Worm (Caenorhabditis elegans) whole organism, L1 larva: ENCODE results near the gene rbbp-5.
A peak's percentile ranks its signal among the peaks of the same experiment; 100 is the strongest.

ENCODE experiments used
- C04F5.9 ChIP-seq: sonication (generic microtip); optimal IDR thresholded peaks from 2 replicates; lab custom pipeline; 2016; ENCODE audit warnings: missing genetic modification characterization, missing compliant biosample characterization
- F16B12.6 ChIP-seq: fragments of 150-350 bp; optimal IDR thresholded peaks from 2 replicates; lab custom pipeline; 2014; ENCODE audit warnings: missing biosample characterization, missing genetic modification characterization
- ceh-63 ChIP-seq: fragments of 200-800 bp; sonication (Bioruptor generic); optimal IDR thresholded peaks from 2 replicates; lab custom pipeline; 2018; ENCODE audit warnings: mild to moderate bottlenecking, missing genetic modification characterization, missing compliant biosample characterization
- ceh-8 ChIP-seq: fragments of 200-800 bp; sonication (Bioruptor generic); optimal IDR thresholded peaks from 2 replicates; lab custom pipeline; 2018; ENCODE audit warnings: mild to moderate bottlenecking, missing genetic modification characterization, moderate library complexity, missing compliant biosample characterization
- ceh-82 ChIP-seq, 3 experiments: fragments of 150-350 bp in 1 of 3; sonication (generic microtip) in 2 of 3; optimal IDR thresholded peaks; 2 replicates each; lab custom pipeline; 2014 to 2017; ENCODE audit warnings: missing biosample characterization in 3 of 3, missing genetic modification characterization in 3 of 3
- ceh-88 ChIP-seq: fragments of 200-800 bp; sonication (Bioruptor generic); IDR thresholded peaks from 2 replicates; pipeline ENCODE4 v1.3.6; 2022; ENCODE audit warnings: missing genetic modification characterization, missing compliant biosample characterization
- ceh-90 ChIP-seq: sonication (generic microtip); optimal IDR thresholded peaks from 2 replicates; lab custom pipeline; 2016; ENCODE audit warnings: missing genetic modification characterization, missing compliant biosample characterization
- dpl-1 ChIP-seq, 3 experiments: fragments of 150-350 bp in 2 of 3; sonication (generic microtip) in 1 of 3; optimal IDR thresholded peaks; 2 replicates each; lab custom pipeline; 2014 to 2017; ENCODE audit warnings: missing biosample characterization in 3 of 3, missing genetic modification characterization in 3 of 3, missing genetic modification reagents in 3 of 3
- dsc-1 ChIP-seq: sonication (generic microtip); optimal IDR thresholded peaks from 2 replicates; lab custom pipeline; 2016; ENCODE audit warnings: mild to moderate bottlenecking, missing genetic modification characterization, missing compliant biosample characterization
- efl-3 ChIP-seq: fragments of 200-800 bp; sonication (Bioruptor generic); optimal IDR thresholded peaks from 2 replicates; lab custom pipeline; 2018; ENCODE audit warnings: mild to moderate bottlenecking, missing genetic modification characterization, missing compliant biosample characterization
- egl-13 ChIP-seq: sonication (generic microtip); optimal IDR thresholded peaks from 2 replicates; lab custom pipeline; 2016; ENCODE audit warnings: missing genotype, missing genetic modification reagents, missing genetic modification characterization, missing compliant biosample characterization
- egl-27 ChIP-seq, 2 experiments: fragments of 150-350 bp in 1 of 2; sonication (generic microtip); optimal IDR thresholded peaks; 3 replicates each; lab custom pipeline; 2017 to 2018; ENCODE audit warnings: missing biosample characterization in 2 of 2, missing genetic modification characterization in 2 of 2, missing genetic modification reagents in 2 of 2
- elt-3 ChIP-seq, 6 experiments: fragments of 150-350 bp in 1 of 6; sonication (generic microtip); optimal IDR thresholded peaks; 2 replicates each; lab custom pipeline; 2017 to 2018; ENCODE audit warnings: missing biosample characterization in 6 of 6, missing genetic modification characterization in 6 of 6, inconsistent platforms in 1 of 6
- ets-5 ChIP-seq: fragments of 200-800 bp; sonication (Bioruptor generic); IDR thresholded peaks from 2 replicates; pipeline ENCODE4 v1.3.6; 2022; ENCODE audit warnings: missing genetic modification characterization, missing compliant biosample characterization
- fkh-4 ChIP-seq: sonication (generic microtip); optimal IDR thresholded peaks from 2 replicates; lab custom pipeline; 2016; ENCODE audit warnings: missing compliant biosample characterization, missing genetic modification characterization, borderline replicate concordance
- fkh-8 ChIP-seq: sonication (generic microtip); optimal IDR thresholded peaks from 2 replicates; lab custom pipeline; 2016; ENCODE audit warnings: mild to moderate bottlenecking, missing genetic modification characterization, missing compliant biosample characterization
- fos-1 ChIP-seq: fragments of 150-350 bp; optimal IDR thresholded peaks from 2 replicates; lab custom pipeline; 2014; ENCODE audit warnings: missing biosample characterization, missing genetic modification characterization
- hlh-4 ChIP-seq: sonication (generic microtip); optimal IDR thresholded peaks from 2 replicates; lab custom pipeline; 2016; ENCODE audit warnings: mild to moderate bottlenecking, missing genetic modification characterization, missing compliant biosample characterization
- isw-1 ChIP-seq: fragments of 200-800 bp; sonication (Bioruptor generic); IDR thresholded peaks from 2 replicates; pipeline ENCODE4 v1.3.6; 2022; ENCODE audit warnings: missing genetic modification characterization, missing compliant biosample characterization
- jun-1 ChIP-seq: fragments of 150-350 bp; optimal IDR thresholded peaks from 2 replicates; lab custom pipeline; 2014; ENCODE audit warnings: missing biosample characterization, missing genetic modification reagents, missing genetic modification characterization
- lin-13 ChIP-seq: fragments of 150-350 bp; optimal IDR thresholded peaks from 2 replicates; lab custom pipeline; 2014; ENCODE audit warnings: missing biosample characterization, missing genetic modification reagents, missing genetic modification characterization
- lin-14 ChIP-seq: fragments of 200-800 bp; sonication (Bioruptor generic); optimal IDR thresholded peaks from 2 replicates; lab custom pipeline; 2018; ENCODE audit warnings: mild to moderate bottlenecking, missing genetic modification characterization, moderate library complexity, missing compliant biosample characterization
- lir-3 ChIP-seq: sonication (generic microtip); optimal IDR thresholded peaks from 2 replicates; lab custom pipeline; 2016; ENCODE audit warnings: mild to moderate bottlenecking, missing genetic modification characterization, moderate library complexity, missing compliant biosample characterization; ENCODE audit not compliant: poor library complexity
- mdl-1 ChIP-seq, 2 experiments: fragments of 150-350 bp; optimal IDR thresholded peaks; 2 replicates each; lab custom pipeline; 2014 to 2017; ENCODE audit warnings: missing biosample characterization in 2 of 2, missing genetic modification characterization in 2 of 2, inconsistent platforms in 1 of 2
- mep-1 ChIP-seq: fragments of 150-350 bp; optimal IDR thresholded peaks from 2 replicates; lab custom pipeline; 2014; ENCODE audit warnings: missing biosample characterization, missing genetic modification characterization
- nhr-12 ChIP-seq: sonication (generic microtip); optimal IDR thresholded peaks from 2 replicates; lab custom pipeline; 2017; ENCODE audit warnings: missing biosample characterization, missing genetic modification characterization
- nhr-19 ChIP-seq: fragments of 200-800 bp; sonication (Bioruptor generic); conservative IDR thresholded peaks from 2 replicates; pipeline ENCODE4 v1.3.6; 2022; ENCODE audit warnings: missing genetic modification characterization, missing compliant biosample characterization
- nhr-20 ChIP-seq: sonication (generic microtip); optimal IDR thresholded peaks from 2 replicates; lab custom pipeline; 2016; ENCODE audit warnings: mild to moderate bottlenecking, missing genetic modification characterization, missing compliant biosample characterization
- nhr-28 ChIP-seq: fragments of 150-350 bp; optimal IDR thresholded peaks from 2 replicates; lab custom pipeline; 2014; ENCODE audit warnings: missing biosample characterization, missing genetic modification characterization
- nhr-47 ChIP-seq: sonication (generic microtip); optimal IDR thresholded peaks from 2 replicates; lab custom pipeline; 2016; ENCODE audit warnings: mild to moderate bottlenecking, missing genetic modification characterization, moderate library complexity, missing compliant biosample characterization
- nhr-71 ChIP-seq: sonication (generic microtip); optimal IDR thresholded peaks from 2 replicates; lab custom pipeline; 2016; ENCODE audit warnings: mild to moderate bottlenecking, missing genetic modification characterization, moderate library complexity, missing compliant biosample characterization
- nhr-77 ChIP-seq: fragments of 150-350 bp; optimal IDR thresholded peaks from 2 replicates; lab custom pipeline; 2014; ENCODE audit warnings: missing biosample characterization, missing genetic modification characterization
- nhr-84 ChIP-seq: sonication (generic microtip); optimal IDR thresholded peaks from 2 replicates; lab custom pipeline; 2017; ENCODE audit warnings: missing biosample characterization, missing genetic modification characterization
- pax-3 ChIP-seq: fragments of 200-800 bp; sonication (Bioruptor generic); optimal IDR thresholded peaks from 2 replicates; lab custom pipeline; 2018; ENCODE audit warnings: mild to moderate bottlenecking, missing genetic modification characterization, moderate library complexity, missing compliant biosample characterization
- pqm-1 ChIP-seq: sonication (generic microtip); optimal IDR thresholded peaks from 3 replicates; lab custom pipeline; 2017; ENCODE audit warnings: missing biosample characterization, missing genetic modification characterization
- rnt-1 ChIP-seq: sonication (generic microtip); optimal IDR thresholded peaks from 2 replicates; lab custom pipeline; 2016; ENCODE audit warnings: mild to moderate bottlenecking, missing genetic modification characterization, moderate library complexity, missing compliant biosample characterization
- skn-1 ChIP-seq: fragments of 150-350 bp; optimal IDR thresholded peaks from 2 replicates; lab custom pipeline; 2014; ENCODE audit warnings: missing biosample characterization, missing genetic modification characterization
- snu-23 ChIP-seq: sonication (generic microtip); optimal IDR thresholded peaks from 2 replicates; lab custom pipeline; 2016; ENCODE audit warnings: missing genetic modification characterization, missing compliant biosample characterization
- sox-4 ChIP-seq: sonication (generic microtip); optimal IDR thresholded peaks from 2 replicates; lab custom pipeline; 2016; ENCODE audit warnings: missing genetic modification characterization, missing compliant biosample characterization
- sup-37 ChIP-seq: fragments of 200-800 bp; sonication (Bioruptor generic); optimal IDR thresholded peaks from 2 replicates; lab custom pipeline; 2018; ENCODE audit warnings: mild to moderate bottlenecking, missing genetic modification characterization, missing compliant biosample characterization
- tbx-2 ChIP-seq: sonication (generic microtip); optimal IDR thresholded peaks from 2 replicates; lab custom pipeline; 2016; ENCODE audit warnings: missing genetic modification characterization, missing compliant biosample characterization
- tlp-1 ChIP-seq: fragments of 150-350 bp; optimal IDR thresholded peaks from 2 replicates; lab custom pipeline; 2014; ENCODE audit warnings: missing biosample characterization, missing genetic modification characterization
- unc-130 ChIP-seq: fragments of 150-350 bp; optimal IDR thresholded peaks from 2 replicates; lab custom pipeline; 2017; ENCODE audit warnings: missing biosample characterization, missing genetic modification characterization, inconsistent platforms
- unc-62 ChIP-seq: fragments of 150-350 bp; optimal IDR thresholded peaks from 2 replicates; lab custom pipeline; 2014; ENCODE audit warnings: missing biosample characterization, missing genetic modification reagents, missing genetic modification characterization
- unc-86 ChIP-seq: sonication (generic microtip); optimal IDR thresholded peaks from 2 replicates; lab custom pipeline; 2016; ENCODE audit warnings: missing genetic modification characterization, missing compliant biosample characterization
- vab-15 ChIP-seq: sonication (generic microtip); optimal IDR thresholded peaks from 2 replicates; lab custom pipeline; 2017; ENCODE audit warnings: missing genotype, mild to moderate bottlenecking, missing genetic modification characterization, missing compliant biosample characterization
- xbp-1 ChIP-seq: sonication (generic microtip); optimal IDR thresholded peaks from 2 replicates; lab custom pipeline; 2016; ENCODE audit warnings: missing genetic modification characterization, missing compliant biosample characterization
- zag-1 ChIP-seq: fragments of 150-350 bp; optimal IDR thresholded peaks from 2 replicates; lab custom pipeline; 2014; ENCODE audit warnings: missing biosample characterization, missing genetic modification characterization
- zip-4 ChIP-seq: fragments of 200-800 bp; sonication (Bioruptor generic); optimal IDR thresholded peaks from 2 replicates; lab custom pipeline; 2018; ENCODE audit warnings: mild to moderate bottlenecking, missing genetic modification characterization, moderate library complexity, missing compliant biosample characterization
- ztf-4 ChIP-seq: fragments of 150-350 bp; optimal IDR thresholded peaks from 2 replicates; lab custom pipeline; 2014; ENCODE audit warnings: missing biosample characterization, missing genetic modification characterization

Gene rbbp-5

ce11 chrII:6061495-6061894 lies 36.1 kb upstream of the rbbp-5 start (continued):
- TF ChIP-seq nhr-71 (tag; lab: Kevin White, UChicago) (peak; percentile 95), egl-13 (peak; percentile 97), ceh-82 (tag; optimal IDR thresholded peaks at IDR 0.05; lab: Kevin White, UChicago) (peak; percentile 61 to 76 (median 71)), ceh-63 (no peak), ets-5 (GFP tag; lab: Robert Waterston, UW) (no peak), ceh-88 (peak; percentile 82), tlp-1 (tag; lab: Kevin White, UChicago) (no peak), isw-1 (GFP tag; lab: Robert Waterston, UW) (peak; percentile 74), nhr-20 (tag; lab: Kevin White, UChicago) (peak; percentile 94), vab-15 (peak; percentile 44), ceh-8 (GFP tag; lab: Kevin White, UChicago) (peak; percentile 84), xbp-1 (tag; lab: Kevin White, UChicago) (peak; percentile 91), nhr-77 (no peak), nhr-84 (tag; lab: Kevin White, UChicago) (no peak), dpl-1 (GFP tag; optimal IDR thresholded peaks at IDR 0.05; lab: Kevin White, UChicago) (peak; percentile 95 to 98 (median 97)), C04F5.9 (tag; lab: Kevin White, UChicago) (peak; percentile 94), unc-130 (tag; lab: Kevin White, UChicago) (peak; percentile 87), skn-1 (tag; lab: Kevin White, UChicago) (peak; percentile 71), lir-3 (peak; percentile 98), ztf-4 (tag; lab: Kevin White, UChicago) (peak; percentile 76), sox-4 (tag; lab: Kevin White, UChicago) (peak; percentile 96), nhr-47 (tag; lab: Kevin White, UChicago) (peak; percentile 94), nhr-12 (tag; lab: Kevin White, UChicago) (no peak), lin-14 (peak; percentile 82), elt-3 (tag; optimal IDR thresholded peaks at IDR 0.05; lab: Kevin White, UChicago) (peak in 2 of 6 experiments; percentile 75 to 80), sup-37 (GFP tag; lab: Kevin White, UChicago) (no peak), zag-1 (tag; lab: Kevin White, UChicago) (no peak), efl-3 (GFP tag; lab: Kevin White, UChicago) (peak; percentile 73), lin-13 (GFP tag; lab: Kevin White, UChicago) (peak; percentile 68), hlh-4 (tag; lab: Kevin White, UChicago) (peak; percentile 81), egl-27 (tag; optimal IDR thresholded peaks at IDR 0.05; lab: Kevin White, UChicago) (no peak), jun-1 (peak; percentile 58), ceh-90 (tag; lab: Kevin White, UChicago) (peak; percentile 97), unc-62 (GFP tag; lab: Kevin White, UChicago) (no peak), unc-86 (tag; lab: Kevin White, UChicago) (peak; percentile 79), fkh-4 (tag; lab: Kevin White, UChicago) (peak; percentile 97), nhr-19 (GFP tag; lab: Robert Waterston, UW) (peak; percentile 93), mep-1 (peak; percentile 86), F16B12.6 (tag; lab: Kevin White, UChicago) (peak; percentile 43), fos-1 (peak; percentile 1), dsc-1 (tag; lab: Kevin White, UChicago) (peak; percentile 97), mdl-1 (tag; optimal IDR thresholded peaks at IDR 0.05; lab: Kevin White, UChicago) (peak in 1 of 2 experiments; percentile 62), nhr-28 (tag; lab: Kevin White, UChicago) (no peak), zip-4 (GFP tag; lab: Kevin White, UChicago) (peak; percentile 57), pqm-1 (tag; lab: Kevin White, UChicago) (no peak), rnt-1 (tag; lab: Kevin White, UChicago) (peak; percentile 99), tbx-2 (peak; percentile 93), pax-3 (peak; percentile 93), snu-23 (GFP tag; lab: Kevin White, UChicago) (peak; percentile 93), fkh-8 (tag; lab: Kevin White, UChicago) (peak; percentile 73)
